Fruit fly (Drosophila melanogaster): ENCODE data around the gene Cf2.

Gene Cf2

dm6 chr2L:4907986-4908385 is 25.1 kb upstream of the Cf2 start (continued):
- TF ChIP-seq CG43689 (GFP tag; IDR thresholded peaks at IDR 0.05) (peak; percentile 63; the same call in 1 of the 2 replicates), CG10274 (GFP tag; optimal IDR thresholded peaks at IDR 0.05) (peak; percentile 18), HHEX (GFP tag; optimal IDR thresholded peaks at IDR 0.05) (peak; percentile 74), CG18262 (tag; optimal IDR thresholded peaks at IDR 0.05) (peak; percentile 77), run (tag; optimal IDR thresholded peaks at IDR 0.05) (peak; percentile 76), CkIIα-i1 (GFP tag; IDR thresholded peaks at IDR 0.05) (no peak), sob (GFP tag; IDR thresholded peaks at IDR 0.05) (peak; percentile 77), CG1529 (GFP tag; optimal IDR thresholded peaks at IDR 0.05) (peak; percentile 68), CG17568 (GFP tag; optimal IDR thresholded peaks at IDR 0.05) (peak; percentile 74), odd (GFP tag; optimal IDR thresholded peaks at IDR 0.05) (peak; percentile 71), unc-4 (GFP tag; IDR thresholded peaks at IDR 0.05; ENCODE audit: partially characterized antibody) (no peak), Neu2 (GFP tag; optimal IDR thresholded peaks at IDR 0.05; ENCODE audit: borderline replicate concordance) (no peak), pfk (GFP tag; optimal IDR thresholded peaks at IDR 0.05) (no peak), CG10209 (GFP tag; optimal IDR thresholded peaks at IDR 0.05) (peak; percentile 73), CG31224 (GFP tag; IDR thresholded peaks at IDR 0.05) (no peak), E2f2 (GFP tag; IDR thresholded peaks at IDR 0.05) (peak; percentile 57; the same call in 1 of the 2 replicates), CG3065 (GFP tag; optimal IDR thresholded peaks at IDR 0.05) (no peak), Tbp (GFP tag; optimal IDR thresholded peaks at IDR 0.05) (no peak), Kr (GFP tag; optimal IDR thresholded peaks at IDR 0.05) (no peak), GATAe (GFP tag; conservative IDR thresholded peaks at IDR 0.05) (no peak), ftz-f1 (GFP tag; optimal IDR thresholded peaks at IDR 0.05) (no peak), chinmo (GFP tag; IDR thresholded peaks at IDR 0.05; ENCODE audit: partially characterized antibody) (0 out of 4 replicates have a peak, but pooled peaks have one; percentile 26), CG7271 (tag; optimal IDR thresholded peaks at IDR 0.05) (no peak), Doc2 (GFP tag; IDR thresholded peaks at IDR 0.05) (no peak), Optix (GFP tag; IDR thresholded peaks at IDR 0.05) (peak; percentile 54; the same call in 2 of the 3 replicates), CG1603 (tag; optimal IDR thresholded peaks at IDR 0.05) (peak; percentile 21), CG9437 (GFP tag; optimal IDR thresholded peaks at IDR 0.05) (peak; percentile 68), dysf (GFP tag; IDR thresholded peaks at IDR 0.05) (peak; percentile 69), nmo (GFP tag; optimal IDR thresholded peaks at IDR 0.05) (peak; percentile 67), CG18599 (GFP tag; optimal IDR thresholded peaks at IDR 0.05) (peak; percentile 41), HLH4C (GFP tag; IDR thresholded peaks at IDR 0.05; ENCODE audit: partially characterized antibody) (no peak), ash1 (GFP tag; optimal IDR thresholded peaks at IDR 0.05) (no peak), pnt (GFP tag; optimal IDR thresholded peaks at IDR 0.05) (no peak), Hmx (GFP tag; optimal IDR thresholded peaks at IDR 0.05) (no peak), bcd (GFP tag; optimal IDR thresholded peaks at IDR 0.05) (peak; percentile 31), ttk (GFP tag; IDR thresholded peaks at IDR 0.05) (peak; percentile 84), tio (GFP tag; optimal IDR thresholded peaks at IDR 0.05) (peak; percentile 20), CG15601 (tag; optimal IDR thresholded peaks at IDR 0.05) (peak; percentile 50), CHES-1-like (GFP tag; optimal IDR thresholded peaks at IDR 0.05) (no peak), CG17359 (tag; optimal IDR thresholded peaks at IDR 0.05) (peak; percentile 91), CG12769 (tag; optimal IDR thresholded peaks at IDR 0.05) (peak; percentile 36), CTCF (GFP tag; optimal IDR thresholded peaks at IDR 0.05) (no peak), CG7745 (tag; optimal IDR thresholded peaks at IDR 0.05) (no peak), Lpt (GFP tag; optimal IDR thresholded peaks at IDR 0.05) (no peak), CG1647 (GFP tag; optimal IDR thresholded peaks at IDR 0.05) (no peak), stwl (tag; optimal IDR thresholded peaks at IDR 0.05) (no peak), Med (GFP tag) (peak; percentile 62), CG9609 (GFP tag; optimal IDR thresholded peaks at IDR 0.05) (no peak), CG13123 (GFP tag; optimal IDR thresholded peaks at IDR 0.05) (no peak), CG6683 (GFP tag; optimal IDR thresholded peaks at IDR 0.05) (peak; percentile 5), tgo (GFP tag; IDR thresholded peaks at IDR 0.05) (peak; percentile 77; the same call in 2 of the 3 replicates)
